Worm (Caenorhabditis elegans) whole organism, L1 larva: ENCODE measurements around the gene chil-10.

ENCODE experiments used
- C04F5.9 ChIP-seq: sonication (generic microtip); optimal IDR thresholded peaks from 2 replicates; lab custom pipeline; 2016; ENCODE audit warnings: missing genetic modification characterization, missing compliant biosample characterization
- C16A3.4 ChIP-seq: fragments of 150-350 bp; optimal IDR thresholded peaks from 2 replicates; lab custom pipeline; 2014; ENCODE audit warnings: missing biosample characterization, missing genetic modification characterization
- C34B4.2 ChIP-seq: sonication (generic microtip); optimal IDR thresholded peaks from 2 replicates; lab custom pipeline; 2017; ENCODE audit warnings: mild to moderate bottlenecking, missing genetic modification characterization, missing compliant biosample characterization
- F16B12.6 ChIP-seq: fragments of 150-350 bp; optimal IDR thresholded peaks from 2 replicates; lab custom pipeline; 2014; ENCODE audit warnings: missing biosample characterization, missing genetic modification characterization
- aly-2 ChIP-seq: fragments of 150-350 bp; optimal IDR thresholded peaks from 2 replicates; lab custom pipeline; 2014; ENCODE audit warnings: missing biosample characterization, missing genetic modification characterization
- ceh-8 ChIP-seq: fragments of 200-800 bp; sonication (Bioruptor generic); optimal IDR thresholded peaks from 2 replicates; lab custom pipeline; 2018; ENCODE audit warnings: mild to moderate bottlenecking, missing genetic modification characterization, moderate library complexity, missing compliant biosample characterization
- ceh-88 ChIP-seq: fragments of 200-800 bp; sonication (Bioruptor generic); IDR thresholded peaks from 2 replicates; pipeline ENCODE4 v1.3.6; 2022; ENCODE audit warnings: missing genetic modification characterization, missing compliant biosample characterization
- ceh-90 ChIP-seq: sonication (generic microtip); optimal IDR thresholded peaks from 2 replicates; lab custom pipeline; 2016; ENCODE audit warnings: missing genetic modification characterization, missing compliant biosample characterization
- dpl-1 ChIP-seq, 3 experiments: fragments of 150-350 bp in 2 of 3; sonication (generic microtip) in 1 of 3; optimal IDR thresholded peaks; 2 replicates each; lab custom pipeline; 2014 to 2017; ENCODE audit warnings: missing biosample characterization in 3 of 3, missing genetic modification characterization in 3 of 3, missing genetic modification reagents in 3 of 3
- efl-3 ChIP-seq: fragments of 200-800 bp; sonication (Bioruptor generic); optimal IDR thresholded peaks from 2 replicates; lab custom pipeline; 2018; ENCODE audit warnings: mild to moderate bottlenecking, missing genetic modification characterization, missing compliant biosample characterization
- egl-13 ChIP-seq: sonication (generic microtip); optimal IDR thresholded peaks from 2 replicates; lab custom pipeline; 2016; ENCODE audit warnings: missing genotype, missing genetic modification reagents, missing genetic modification characterization, missing compliant biosample characterization
- egl-27 ChIP-seq, 2 experiments: fragments of 150-350 bp in 1 of 2; sonication (generic microtip); optimal IDR thresholded peaks; 3 replicates each; lab custom pipeline; 2017 to 2018; ENCODE audit warnings: missing biosample characterization in 2 of 2, missing genetic modification characterization in 2 of 2, missing genetic modification reagents in 2 of 2
- elt-2 ChIP-seq: sonication (generic microtip); optimal IDR thresholded peaks from 2 replicates; lab custom pipeline; 2016; ENCODE audit warnings: missing genetic modification characterization, mild to moderate bottlenecking, inconsistent platforms, missing compliant biosample characterization, missing genetic modification reagents
- elt-3 ChIP-seq, 6 experiments: fragments of 150-350 bp in 1 of 6; sonication (generic microtip); optimal IDR thresholded peaks; 2 replicates each; lab custom pipeline; 2017 to 2018; ENCODE audit warnings: missing biosample characterization in 6 of 6, missing genetic modification characterization in 6 of 6, inconsistent platforms in 1 of 6
- fkh-10 ChIP-seq: sonication (generic microtip); optimal IDR thresholded peaks from 2 replicates; lab custom pipeline; 2017; ENCODE audit warnings: missing biosample characterization, missing genetic modification reagents, missing genetic modification characterization
- fkh-4 ChIP-seq: sonication (generic microtip); optimal IDR thresholded peaks from 2 replicates; lab custom pipeline; 2016; ENCODE audit warnings: missing compliant biosample characterization, missing genetic modification characterization, borderline replicate concordance
- fkh-8 ChIP-seq: sonication (generic microtip); optimal IDR thresholded peaks from 2 replicates; lab custom pipeline; 2016; ENCODE audit warnings: mild to moderate bottlenecking, missing genetic modification characterization, missing compliant biosample characterization
- fos-1 ChIP-seq: fragments of 150-350 bp; optimal IDR thresholded peaks from 2 replicates; lab custom pipeline; 2014; ENCODE audit warnings: missing biosample characterization, missing genetic modification characterization
- hlh-17 ChIP-seq: fragments of 200-800 bp; sonication (Bioruptor generic); optimal IDR thresholded peaks from 2 replicates; lab custom pipeline; 2018; ENCODE audit warnings: missing genetic modification characterization, mild to moderate bottlenecking, missing compliant biosample characterization, moderate library complexity, borderline replicate concordance
- hpl-2 ChIP-seq: fragments of 150-350 bp; optimal IDR thresholded peaks from 2 replicates; lab custom pipeline; 2014; ENCODE audit warnings: missing biosample characterization, missing genetic modification reagents, missing genetic modification characterization
- irx-1 ChIP-seq: sonication (generic microtip); optimal IDR thresholded peaks from 2 replicates; lab custom pipeline; 2016; ENCODE audit warnings: missing genetic modification characterization, missing compliant biosample characterization
- jun-1 ChIP-seq: fragments of 150-350 bp; optimal IDR thresholded peaks from 2 replicates; lab custom pipeline; 2014; ENCODE audit warnings: missing biosample characterization, missing genetic modification reagents, missing genetic modification characterization
- lin-15B ChIP-seq: fragments of 150-350 bp; sonication (generic microtip); optimal IDR thresholded peaks from 3 replicates; lab custom pipeline; 2014; ENCODE audit warnings: missing biosample characterization, missing genetic modification characterization
- lin-35 ChIP-seq, 2 experiments: fragments of 150-350 bp; optimal IDR thresholded peaks; 2 replicates each; lab custom pipeline; 2014; ENCODE audit warnings: missing biosample characterization in 2 of 2, missing genetic modification characterization in 2 of 2, missing genetic modification reagents in 2 of 2
- lin-39 ChIP-seq: fragments of 150-350 bp; optimal IDR thresholded peaks from 2 replicates; lab custom pipeline; 2014; ENCODE audit warnings: missing biosample characterization, missing genetic modification reagents, missing genetic modification characterization
- lir-3 ChIP-seq: sonication (generic microtip); optimal IDR thresholded peaks from 2 replicates; lab custom pipeline; 2016; ENCODE audit warnings: mild to moderate bottlenecking, missing genetic modification characterization, moderate library complexity, missing compliant biosample characterization; ENCODE audit not compliant: poor library complexity
- lsy-2 ChIP-seq, 2 experiments: fragments of 150-350 bp; optimal IDR thresholded peaks; 2 replicates each; lab custom pipeline; 2014; ENCODE audit warnings: missing biosample characterization in 2 of 2, missing genetic modification characterization in 2 of 2
- mab-9 ChIP-seq: fragments of 200-800 bp; sonication (Bioruptor generic); IDR thresholded peaks from 2 replicates; pipeline ENCODE4 v1.3.6; 2022; ENCODE audit warnings: missing genetic modification reagents, missing genetic modification characterization, missing compliant biosample characterization
- mef-2 ChIP-seq: fragments of 150-350 bp; optimal IDR thresholded peaks from 2 replicates; lab custom pipeline; 2014; ENCODE audit warnings: missing biosample characterization, missing genetic modification characterization
- nhr-11 ChIP-seq: fragments of 150-350 bp; optimal IDR thresholded peaks from 2 replicates; lab custom pipeline; 2014; ENCODE audit warnings: missing biosample characterization, missing genetic modification characterization
- nhr-12 ChIP-seq: sonication (generic microtip); optimal IDR thresholded peaks from 2 replicates; lab custom pipeline; 2017; ENCODE audit warnings: missing biosample characterization, missing genetic modification characterization
- nhr-20 ChIP-seq: sonication (generic microtip); optimal IDR thresholded peaks from 2 replicates; lab custom pipeline; 2016; ENCODE audit warnings: mild to moderate bottlenecking, missing genetic modification characterization, missing compliant biosample characterization
- nhr-28 ChIP-seq: fragments of 150-350 bp; optimal IDR thresholded peaks from 2 replicates; lab custom pipeline; 2014; ENCODE audit warnings: missing biosample characterization, missing genetic modification characterization
- nhr-47 ChIP-seq: sonication (generic microtip); optimal IDR thresholded peaks from 2 replicates; lab custom pipeline; 2016; ENCODE audit warnings: mild to moderate bottlenecking, missing genetic modification characterization, moderate library complexity, missing compliant biosample characterization
- nhr-71 ChIP-seq: sonication (generic microtip); optimal IDR thresholded peaks from 2 replicates; lab custom pipeline; 2016; ENCODE audit warnings: mild to moderate bottlenecking, missing genetic modification characterization, moderate library complexity, missing compliant biosample characterization
- nhr-76 ChIP-seq: sonication (generic microtip); optimal IDR thresholded peaks from 2 replicates; lab custom pipeline; 2017; ENCODE audit warnings: missing biosample characterization, missing genetic modification characterization
- nhr-77 ChIP-seq: fragments of 150-350 bp; optimal IDR thresholded peaks from 2 replicates; lab custom pipeline; 2014; ENCODE audit warnings: missing biosample characterization, missing genetic modification characterization
- nhr-84 ChIP-seq: sonication (generic microtip); optimal IDR thresholded peaks from 2 replicates; lab custom pipeline; 2017; ENCODE audit warnings: missing biosample characterization, missing genetic modification characterization
- nhr-90 ChIP-seq: sonication (generic microtip); optimal IDR thresholded peaks from 2 replicates; lab custom pipeline; 2016; ENCODE audit warnings: mild to moderate bottlenecking, missing genetic modification characterization, missing compliant biosample characterization; ENCODE audit not compliant: poor library complexity
- pag-3 ChIP-seq: sonication (generic microtip); optimal IDR thresholded peaks from 2 replicates; lab custom pipeline; 2017; ENCODE audit warnings: missing genetic modification characterization, mild to moderate bottlenecking, missing compliant biosample characterization, antibody characterized with exemption, borderline replicate concordance; ENCODE audit not compliant: insufficient read depth
- pax-3 ChIP-seq: fragments of 200-800 bp; sonication (Bioruptor generic); optimal IDR thresholded peaks from 2 replicates; lab custom pipeline; 2018; ENCODE audit warnings: mild to moderate bottlenecking, missing genetic modification characterization, moderate library complexity, missing compliant biosample characterization
- pqm-1 ChIP-seq: sonication (generic microtip); optimal IDR thresholded peaks from 3 replicates; lab custom pipeline; 2017; ENCODE audit warnings: missing biosample characterization, missing genetic modification characterization
- skn-1 ChIP-seq: fragments of 150-350 bp; optimal IDR thresholded peaks from 2 replicates; lab custom pipeline; 2014; ENCODE audit warnings: missing biosample characterization, missing genetic modification characterization
- snu-23 ChIP-seq: sonication (generic microtip); optimal IDR thresholded peaks from 2 replicates; lab custom pipeline; 2016; ENCODE audit warnings: missing genetic modification characterization, missing compliant biosample characterization
- sox-4 ChIP-seq: sonication (generic microtip); optimal IDR thresholded peaks from 2 replicates; lab custom pipeline; 2016; ENCODE audit warnings: missing genetic modification characterization, missing compliant biosample characterization
- tbx-2 ChIP-seq: sonication (generic microtip); optimal IDR thresholded peaks from 2 replicates; lab custom pipeline; 2016; ENCODE audit warnings: missing genetic modification characterization, missing compliant biosample characterization
- tlp-1 ChIP-seq: fragments of 150-350 bp; optimal IDR thresholded peaks from 2 replicates; lab custom pipeline; 2014; ENCODE audit warnings: missing biosample characterization, missing genetic modification characterization
- unc-130 ChIP-seq: fragments of 150-350 bp; optimal IDR thresholded peaks from 2 replicates; lab custom pipeline; 2017; ENCODE audit warnings: missing biosample characterization, missing genetic modification characterization, inconsistent platforms
- unc-62 ChIP-seq: fragments of 150-350 bp; optimal IDR thresholded peaks from 2 replicates; lab custom pipeline; 2014; ENCODE audit warnings: missing biosample characterization, missing genetic modification reagents, missing genetic modification characterization
- unc-86 ChIP-seq: sonication (generic microtip); optimal IDR thresholded peaks from 2 replicates; lab custom pipeline; 2016; ENCODE audit warnings: missing genetic modification characterization, missing compliant biosample characterization
- unc-98 ChIP-seq: fragments of 200-800 bp; sonication (Bioruptor generic); IDR thresholded peaks from 2 replicates; pipeline ENCODE4 v1.3.6; 2022; ENCODE audit warnings: missing genetic modification characterization, missing compliant biosample characterization
- vab-15 ChIP-seq: sonication (generic microtip); optimal IDR thresholded peaks from 2 replicates; lab custom pipeline; 2017; ENCODE audit warnings: missing genotype, mild to moderate bottlenecking, missing genetic modification characterization, missing compliant biosample characterization
- ztf-4 ChIP-seq: fragments of 150-350 bp; optimal IDR thresholded peaks from 2 replicates; lab custom pipeline; 2014; ENCODE audit warnings: missing biosample characterization, missing genetic modification characterization

chil-10 gene

DNA sequence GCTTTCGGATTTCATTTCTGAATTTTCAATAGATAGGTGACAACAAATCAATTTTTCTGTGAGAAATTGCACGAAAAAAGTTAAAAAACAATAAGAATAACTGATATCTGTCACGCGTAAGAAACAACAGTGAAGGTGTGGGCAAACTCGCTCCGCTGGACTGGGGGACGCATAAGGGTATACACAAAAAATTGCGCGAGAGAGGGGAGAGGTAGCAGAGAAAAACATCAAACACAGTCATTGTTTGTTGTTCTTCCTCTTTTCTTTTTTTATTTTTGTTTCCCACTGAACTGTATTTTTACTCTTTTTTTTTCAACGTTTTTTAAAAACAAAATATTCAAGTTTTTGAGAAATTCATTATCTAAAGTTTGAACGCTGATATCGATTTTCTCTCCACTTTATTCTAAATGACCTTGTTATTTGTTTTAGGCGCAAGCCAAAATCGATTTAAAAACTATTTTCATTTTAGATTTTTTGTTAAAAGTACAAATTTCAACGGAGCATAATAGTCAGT lies 33.1 kb upstream of the chil-10 start, which contains the start of the genes pifk-1 and tbc-11:
Gene pifk-1 (minus strand): TSS at position 17 of the 514 bp plus-strand sequence.
Gene tbc-11 (plus strand): TSS at position 464 of the 514 bp plus-strand sequence.
- no peak for TF ChIP-seq egl-27 (tag; optimal IDR thresholded peaks at IDR 0.05; lab: Kevin White, UChicago)
- no peak for TF ChIP-seq elt-2 (tag; lab: Kevin White, UChicago)
- no peak for TF ChIP-seq hpl-2 (GFP tag; lab: Kevin White, UChicago)
- TF ChIP-seq lin-39 (tag; lab: Kevin White, UChicago) = no peak
- TF ChIP-seq nhr-47 (tag; lab: Kevin White, UChicago) = peak; percentile 37
- TF ChIP-seq ztf-4 (tag; lab: Kevin White, UChicago) = no peak
- peak in 1 of 2 experiments; percentile 62 for TF ChIP-seq lsy-2 (tag; optimal IDR thresholded peaks at IDR 0.05; lab: Kevin White, UChicago)
- TF ChIP-seq nhr-12 (tag; lab: Kevin White, UChicago) = no peak
- TF ChIP-seq jun-1 = no peak
- no peak for TF ChIP-seq pag-3 (tag; lab: Kevin White, UChicago)
- no peak for TF ChIP-seq hlh-17 (GFP tag; lab: Kevin White, UChicago)
- peak; percentile 54 for TF ChIP-seq C16A3.4 (tag; lab: Kevin White, UChicago)
- TF ChIP-seq unc-62 (GFP tag; lab: Kevin White, UChicago) = no peak
- TF ChIP-seq ceh-88 (GFP tag; lab: Robert Waterston, UW) = no peak
- TF ChIP-seq aly-2 (tag; lab: Kevin White, UChicago) = no peak
- peak; percentile 34 for TF ChIP-seq nhr-71 (tag; lab: Kevin White, UChicago)
- no peak for TF ChIP-seq nhr-28 (tag; lab: Kevin White, UChicago)
- TF ChIP-seq nhr-90 (tag; lab: Kevin White, UChicago) = peak; percentile 23
- peak; percentile 21 for TF ChIP-seq fkh-8 (tag; lab: Kevin White, UChicago)
- no peak for TF ChIP-seq fkh-10
- peak; percentile 41 for TF ChIP-seq nhr-20
- TF ChIP-seq lin-35 (GFP tag; optimal IDR thresholded peaks at IDR 0.05; lab: Kevin White, UChicago) = peak in 1 of 2 experiments; percentile 74
- no peak for TF ChIP-seq efl-3 (GFP tag; lab: Kevin White, UChicago)
- TF ChIP-seq irx-1 (tag; lab: Kevin White, UChicago) = no peak
- TF ChIP-seq pqm-1 (tag; lab: Kevin White, UChicago) = no peak
- TF ChIP-seq dpl-1 (GFP tag; optimal IDR thresholded peaks at IDR 0.05; lab: Kevin White, UChicago) = peak; percentile 22 to 39 (median 27)
- peak; percentile 21 for TF ChIP-seq tbx-2 (tag; lab: Kevin White, UChicago)
- TF ChIP-seq mef-2 = no peak
- no peak for TF ChIP-seq ceh-90 (tag; lab: Kevin White, UChicago)
- TF ChIP-seq fkh-4 (tag; lab: Kevin White, UChicago) = no peak
- TF ChIP-seq nhr-76 = no peak
- no peak for TF ChIP-seq pax-3 (tag; lab: Kevin White, UChicago)
- no peak for TF ChIP-seq vab-15 (tag; lab: Kevin White, UChicago)
- TF ChIP-seq C04F5.9 (tag; lab: Kevin White, UChicago) = no peak
- TF ChIP-seq unc-130 = no peak
- TF ChIP-seq nhr-11 (tag; lab: Kevin White, UChicago) = no peak
- peak; percentile 44 for TF ChIP-seq F16B12.6 (tag; lab: Kevin White, UChicago)
- TF ChIP-seq unc-86 (tag; lab: Kevin White, UChicago) = no peak
- no peak for TF ChIP-seq C34B4.2 (tag; lab: Kevin White, UChicago)
- TF ChIP-seq nhr-77 (tag; lab: Kevin White, UChicago) = no peak
- TF ChIP-seq elt-3 (tag; optimal IDR thresholded peaks at IDR 0.05; lab: Kevin White, UChicago) = peak in 1 of 6 experiments; percentile 54
- TF ChIP-seq snu-23 (GFP tag; lab: Kevin White, UChicago) = peak; percentile 65
- no peak for TF ChIP-seq lir-3 (tag; lab: Kevin White, UChicago)
- TF ChIP-seq nhr-84 (tag; lab: Kevin White, UChicago) = no peak
- TF ChIP-seq egl-13 (tag; lab: Kevin White, UChicago) = no peak
- TF ChIP-seq mab-9 = no peak
- TF ChIP-seq sox-4 = no peak
- TF ChIP-seq tlp-1 (tag; lab: Kevin White, UChicago) = no peak
- TF ChIP-seq skn-1 (tag; lab: Kevin White, UChicago) = peak; percentile 85
- peak; percentile 29 for TF ChIP-seq fos-1 (tag; lab: Kevin White, UChicago)
- TF ChIP-seq unc-98 (GFP tag; lab: Robert Waterston, UW) = no peak
- no peak for TF ChIP-seq ceh-8 (GFP tag; lab: Kevin White, UChicago)
- TF ChIP-seq lin-15B (tag; lab: Kevin White, UChicago) = no peak
